ENCODE assay signal across 1 fruit fly cellular context in genomic region chrX:8861267-8861666, dm6.
A peak's percentile ranks its signal among the peaks of the same experiment; 100 is the strongest.
TF ChIP-seq lines count a peak whose summit lies in the region.

No protein-coding gene starts in this region.

TF ChIP-seq in whole organism, embryonic, 481 proteins besides CTCF, POLR2A, EP300 and RAD21 (continued from another document and continues in another):
- TF ChIP-seq CG6683 (GFP tag; optimal IDR thresholded peaks at IDR 0.05; lab: Kevin White, UChicago): no peak
- TF ChIP-seq CG34422 (GFP tag; IDR thresholded peaks at IDR 0.05; lab: Robert Waterston, UW): no peak
- no peak for TF ChIP-seq z (GFP tag; IDR thresholded peaks at IDR 0.05; lab: Robert Waterston, UW)
- no peak for TF ChIP-seq Atf6 (GFP tag; IDR thresholded peaks at IDR 0.05; lab: Robert Waterston, UW)
- TF ChIP-seq chinmo (GFP tag; IDR thresholded peaks at IDR 0.05; lab: Robert Waterston, UW; ENCODE audit: partially characterized antibody): no peak
- TF ChIP-seq mam (GFP tag; optimal IDR thresholded peaks at IDR 0.05; lab: Kevin White, UChicago): no peak
- no peak for TF ChIP-seq Fer1 (GFP tag; optimal IDR thresholded peaks at IDR 0.05; lab: Kevin White, UChicago)
- TF ChIP-seq ap (GFP tag; IDR thresholded peaks at IDR 0.05; lab: Robert Waterston, UW): peak; percentile 34; the same call in 1 of the 2 replicates
- no peak for TF ChIP-seq salm (tag; optimal IDR thresholded peaks at IDR 0.05; lab: Kevin White, UChicago)
- no peak for TF ChIP-seq CG15696 (tag; optimal IDR thresholded peaks at IDR 0.05; lab: Kevin White, UChicago)
- TF ChIP-seq eve (GFP tag; optimal IDR thresholded peaks at IDR 0.05; lab: Kevin White, UChicago): peak in 1 of 2 experiments; percentile 4
- TF ChIP-seq wdn (GFP tag; IDR thresholded peaks at IDR 0.05; lab: Robert Waterston, UW): no peak
- no peak for TF ChIP-seq ham (GFP tag; IDR thresholded peaks at IDR 0.05; lab: Robert Waterston, UW)
- TF ChIP-seq CG4282 (GFP tag; optimal IDR thresholded peaks at IDR 0.05; lab: Kevin White, UChicago): no peak
- TF ChIP-seq hbn (GFP tag; IDR thresholded peaks at IDR 0.05; lab: Robert Waterston, UW; ENCODE audit: partially characterized antibody): no peak
- peak; percentile 87 for TF ChIP-seq Drgx (GFP tag; IDR thresholded peaks at IDR 0.05; lab: Robert Waterston, UW)
- no peak for TF ChIP-seq cwo (GFP tag; optimal IDR thresholded peaks at IDR 0.05; lab: Kevin White, UChicago)
- no peak for TF ChIP-seq Max (GFP tag; optimal IDR thresholded peaks at IDR 0.05; lab: Kevin White, UChicago)
- TF ChIP-seq gsb-n (tag; optimal IDR thresholded peaks at IDR 0.05; lab: Kevin White, UChicago): peak; percentile 18
- TF ChIP-seq CG8765 (GFP tag; IDR thresholded peaks at IDR 0.05; lab: Robert Waterston, UW): no peak
- TF ChIP-seq CG16779 (GFP tag; IDR thresholded peaks at IDR 0.05; lab: Robert Waterston, UW): no peak
- TF ChIP-seq CG42726 (GFP tag; IDR thresholded peaks at IDR 0.05; lab: Robert Waterston, UW; ENCODE audit: partially characterized antibody): no peak
- peak; percentile 68 for TF ChIP-seq CG17359 (tag; optimal IDR thresholded peaks at IDR 0.05; lab: Kevin White, UChicago)
- no peak for TF ChIP-seq caup (GFP tag; optimal IDR thresholded peaks at IDR 0.05; lab: Kevin White, UChicago; ENCODE audit: severe bottlenecking)
- TF ChIP-seq CG12744 (GFP tag; optimal IDR thresholded peaks at IDR 0.05; lab: Kevin White, UChicago): no peak
- no peak for TF ChIP-seq luna (GFP tag; optimal IDR thresholded peaks at IDR 0.05; lab: Kevin White, UChicago)
- TF ChIP-seq CG2889 (GFP tag; IDR thresholded peaks at IDR 0.05; lab: Robert Waterston, UW): no peak
- TF ChIP-seq her (GFP tag; optimal IDR thresholded peaks at IDR 0.05; lab: Kevin White, UChicago): no peak
- no peak for TF ChIP-seq vfl (GFP tag; optimal IDR thresholded peaks at IDR 0.05; lab: Kevin White, UChicago)
- peak; percentile 42; the same call in 1 of the 2 replicates for TF ChIP-seq wor (GFP tag; IDR thresholded peaks at IDR 0.05; lab: Robert Waterston, UW)
- TF ChIP-seq chif (GFP tag; optimal IDR thresholded peaks at IDR 0.05; lab: Kevin White, UChicago): peak; percentile 28 to 36
- TF ChIP-seq CG11695 (GFP tag; IDR thresholded peaks at IDR 0.05; lab: Robert Waterston, UW): no peak
- no peak for TF ChIP-seq MESR4 (GFP tag; optimal IDR thresholded peaks at IDR 0.05; lab: Kevin White, UChicago)
- no peak for TF ChIP-seq mirr (GFP tag; optimal IDR thresholded peaks at IDR 0.05; lab: Kevin White, UChicago)
- peak; percentile 63 for TF ChIP-seq CG8388 (GFP tag; optimal IDR thresholded peaks at IDR 0.05; lab: Kevin White, UChicago)
- TF ChIP-seq CG15073 (GFP tag; optimal IDR thresholded peaks at IDR 0.05; lab: Kevin White, UChicago): no peak
- peak; percentile 29; the same call in 1 of the 2 replicates for TF ChIP-seq Ada2b (GFP tag; IDR thresholded peaks at IDR 0.05; lab: Robert Waterston, UW)
- TF ChIP-seq CG11247 (GFP tag; IDR thresholded peaks at IDR 0.05; lab: Robert Waterston, UW): no peak
- TF ChIP-seq CG12299 (tag; optimal IDR thresholded peaks at IDR 0.05; lab: Kevin White, UChicago): no peak
- TF ChIP-seq CG34376 (GFP tag; optimal IDR thresholded peaks at IDR 0.05; lab: Kevin White, UChicago): no peak
- TF ChIP-seq CG12236 (GFP tag; optimal IDR thresholded peaks at IDR 0.05; lab: Kevin White, UChicago): no peak
- no peak for TF ChIP-seq Dip2 (GFP tag; IDR thresholded peaks at IDR 0.05; lab: Robert Waterston, UW)
- TF ChIP-seq h (optimal IDR thresholded peaks at IDR 0.05; lab: Kevin White, UChicago): no peak
- peak; percentile 46 for TF ChIP-seq fd96Cb (tag; optimal IDR thresholded peaks at IDR 0.05; lab: Kevin White, UChicago)
- no peak for TF ChIP-seq CG11456 (GFP tag; IDR thresholded peaks at IDR 0.05; lab: Robert Waterston, UW)
- peak; percentile 29 for TF ChIP-seq dmrt11E (tag; optimal IDR thresholded peaks at IDR 0.05; lab: Kevin White, UChicago)
- TF ChIP-seq fd3F (GFP tag; optimal IDR thresholded peaks at IDR 0.05; lab: Kevin White, UChicago): no peak
- no peak for TF ChIP-seq D19A (tag; optimal IDR thresholded peaks at IDR 0.05; lab: Kevin White, UChicago)
- no peak for TF ChIP-seq br (optimal IDR thresholded peaks at IDR 0.05; lab: Kevin White, UChicago)
- TF ChIP-seq Hr3 (GFP tag; optimal IDR thresholded peaks at IDR 0.05; lab: Kevin White, UChicago): no peak
- TF ChIP-seq gcm (GFP tag; optimal IDR thresholded peaks at IDR 0.05; lab: Kevin White, UChicago): no peak
- TF ChIP-seq CG11093 (GFP tag; IDR thresholded peaks at IDR 0.05; lab: Robert Waterston, UW): no peak
- 0 out of 4 replicates have a peak, but pooled peaks have one; percentile 5 for TF ChIP-seq Gug (GFP tag; IDR thresholded peaks at IDR 0.05; lab: Robert Waterston, UW)
- no peak for TF ChIP-seq CG16815 (GFP tag; optimal IDR thresholded peaks at IDR 0.05; lab: Kevin White, UChicago)
- TF ChIP-seq CHES-1-like (GFP tag; optimal IDR thresholded peaks at IDR 0.05; lab: Kevin White, UChicago): no peak
- no peak for TF ChIP-seq sim (GFP tag; IDR thresholded peaks at IDR 0.05; lab: Robert Waterston, UW)
- peak; percentile 65 for TF ChIP-seq CG17328 (GFP tag; IDR thresholded peaks at IDR 0.05; lab: Robert Waterston, UW)
- TF ChIP-seq CoRest (tag; optimal IDR thresholded peaks at IDR 0.05; lab: Kevin White, UChicago): peak; percentile 48
- TF ChIP-seq CG13894 (tag; optimal IDR thresholded peaks at IDR 0.05; lab: Kevin White, UChicago): no peak
- no peak for TF ChIP-seq CG1024 (GFP tag; IDR thresholded peaks at IDR 0.05; lab: Robert Waterston, UW)
- no peak for TF ChIP-seq sna (GFP tag; IDR thresholded peaks at IDR 0.05; lab: Robert Waterston, UW; ENCODE audit: partially characterized antibody)
- TF ChIP-seq insv (GFP tag; optimal IDR thresholded peaks at IDR 0.05; lab: Kevin White, UChicago): no peak
- TF ChIP-seq CG6765 (GFP tag; optimal IDR thresholded peaks at IDR 0.05; lab: Kevin White, UChicago): no peak
- TF ChIP-seq tx (GFP tag; optimal IDR thresholded peaks at IDR 0.05; lab: Kevin White, UChicago): no peak
- TF ChIP-seq CG4854 (GFP tag; optimal IDR thresholded peaks at IDR 0.05; lab: Kevin White, UChicago): no peak
- peak; percentile 0 for TF ChIP-seq Chrac-16 (GFP tag; optimal IDR thresholded peaks at IDR 0.05; lab: Kevin White, UChicago)
- TF ChIP-seq CG4820 (GFP tag; optimal IDR thresholded peaks at IDR 0.05; lab: Kevin White, UChicago): peak; percentile 45
- TF ChIP-seq CG10431 (GFP tag; optimal IDR thresholded peaks at IDR 0.05; lab: Kevin White, UChicago): no peak
- no peak for TF ChIP-seq prd (optimal IDR thresholded peaks at IDR 0.05; lab: Kevin White, UChicago)
- peak; percentile 62; the same call in 1 of the 3 replicates for TF ChIP-seq prd (GFP tag; IDR thresholded peaks at IDR 0.05; lab: Robert Waterston, UW)
- no peak for TF ChIP-seq yki (optimal IDR thresholded peaks at IDR 0.05; lab: Kevin White, UChicago)
- TF ChIP-seq scrt (GFP tag; optimal IDR thresholded peaks at IDR 0.05; lab: Kevin White, UChicago): no peak
- no peak for TF ChIP-seq Dll (GFP tag; IDR thresholded peaks at IDR 0.05; lab: Robert Waterston, UW; ENCODE audit: partially characterized antibody)
- no peak for TF ChIP-seq nerfin-2 (GFP tag; IDR thresholded peaks at IDR 0.05; lab: Robert Waterston, UW; ENCODE audit: partially characterized antibody)
- TF ChIP-seq tna (GFP tag; IDR thresholded peaks at IDR 0.05; lab: Robert Waterston, UW; ENCODE audit: partially characterized antibody): no peak
- TF ChIP-seq CG9215 (GFP tag; IDR thresholded peaks at IDR 0.05; lab: Robert Waterston, UW): no peak
- peak; percentile 55 for TF ChIP-seq Ssrp (tag; optimal IDR thresholded peaks at IDR 0.05; lab: Kevin White, UChicago)
- TF ChIP-seq CG14014 (GFP tag; IDR thresholded peaks at IDR 0.05; lab: Robert Waterston, UW): no peak
- no peak for TF ChIP-seq dan (GFP tag; IDR thresholded peaks at IDR 0.05; lab: Robert Waterston, UW)
- TF ChIP-seq Kr (GFP tag; optimal IDR thresholded peaks at IDR 0.05; lab: Kevin White, UChicago): no peak
- TF ChIP-seq CG4730 (GFP tag; IDR thresholded peaks at IDR 0.05; lab: Robert Waterston, UW): no peak
- peak; percentile 32 for TF ChIP-seq CG9727 (GFP tag; optimal IDR thresholded peaks at IDR 0.05; lab: Kevin White, UChicago)
- TF ChIP-seq CG6175 (GFP tag; IDR thresholded peaks at IDR 0.05; lab: Robert Waterston, UW): no peak
- TF ChIP-seq CG1832 (GFP tag; optimal IDR thresholded peaks at IDR 0.05; lab: Kevin White, UChicago): no peak
- TF ChIP-seq odd (GFP tag; optimal IDR thresholded peaks at IDR 0.05; lab: Kevin White, UChicago): peak; percentile 29
- no peak for TF ChIP-seq B-H2 (GFP tag; optimal IDR thresholded peaks at IDR 0.05; lab: Kevin White, UChicago)
- TF ChIP-seq CG14860 (GFP tag; IDR thresholded peaks at IDR 0.05; lab: Robert Waterston, UW; ENCODE audit: partially characterized antibody): no peak
- no peak for TF ChIP-seq Elba2 (GFP tag; optimal IDR thresholded peaks at IDR 0.05; lab: Kevin White, UChicago)
- TF ChIP-seq kah (GFP tag; optimal IDR thresholded peaks at IDR 0.05; lab: Kevin White, UChicago): peak; percentile 13
- peak; percentile 50 for TF ChIP-seq az2 (GFP tag; optimal IDR thresholded peaks at IDR 0.05; lab: Kevin White, UChicago)
- 0 out of 3 replicates have a peak, but pooled peaks have one; percentile 17 for TF ChIP-seq otp (GFP tag; IDR thresholded peaks at IDR 0.05; lab: Robert Waterston, UW)
- no peak for TF ChIP-seq CG7271 (tag; optimal IDR thresholded peaks at IDR 0.05; lab: Kevin White, UChicago)
- no peak for TF ChIP-seq CG8281 (tag; optimal IDR thresholded peaks at IDR 0.05; lab: Kevin White, UChicago)
- TF ChIP-seq Sin3A (optimal IDR thresholded peaks at IDR 0.05; lab: Kevin White, UChicago): no peak
- no peak for TF ChIP-seq CG9437 (GFP tag; optimal IDR thresholded peaks at IDR 0.05; lab: Kevin White, UChicago)
- peak; percentile 11 for TF ChIP-seq CG10209 (GFP tag; optimal IDR thresholded peaks at IDR 0.05; lab: Kevin White, UChicago)
- no peak for TF ChIP-seq CG17912 (GFP tag; optimal IDR thresholded peaks at IDR 0.05; lab: Kevin White, UChicago)
- TF ChIP-seq stwl (tag; optimal IDR thresholded peaks at IDR 0.05; lab: Kevin White, UChicago): no peak
- TF ChIP-seq Taf1 (GFP tag; IDR thresholded peaks at IDR 0.05; lab: Robert Waterston, UW): no peak
- no peak for TF ChIP-seq btn (GFP tag; optimal IDR thresholded peaks at IDR 0.05; lab: Kevin White, UChicago)
- no peak for TF ChIP-seq Bteb2 (GFP tag; optimal IDR thresholded peaks at IDR 0.05; lab: Kevin White, UChicago)
- no peak for TF ChIP-seq TFAM (GFP tag; optimal IDR thresholded peaks at IDR 0.05; lab: Kevin White, UChicago)
- TF ChIP-seq ftz-f1 (GFP tag; optimal IDR thresholded peaks at IDR 0.05; lab: Kevin White, UChicago): no peak
- peak; percentile 70 for TF ChIP-seq dmrt99B (tag; optimal IDR thresholded peaks at IDR 0.05; lab: Kevin White, UChicago)
- TF ChIP-seq dm (GFP tag; optimal IDR thresholded peaks at IDR 0.05; lab: Kevin White, UChicago): no peak
- TF ChIP-seq nau (GFP tag; optimal IDR thresholded peaks at IDR 0.05; lab: Kevin White, UChicago): peak; percentile 6
- no peak for TF ChIP-seq Mrtf (GFP tag; IDR thresholded peaks at IDR 0.05; lab: Robert Waterston, UW)
- peak; percentile 61 for TF ChIP-seq gem (tag; optimal IDR thresholded peaks at IDR 0.05; lab: Kevin White, UChicago)
- TF ChIP-seq fd64A (GFP tag; optimal IDR thresholded peaks at IDR 0.05; lab: Kevin White, UChicago): no peak
- TF ChIP-seq hkb (optimal IDR thresholded peaks at IDR 0.05; lab: Kevin White, UChicago): no peak
- peak; percentile 49; the same call in 1 of the 2 replicates for TF ChIP-seq hkb (GFP tag; IDR thresholded peaks at IDR 0.05; lab: Robert Waterston, UW)
- peak; percentile 42 for TF ChIP-seq Ets65A (GFP tag; lab: Kevin White, UChicago)
- TF ChIP-seq ro (GFP tag; IDR thresholded peaks at IDR 0.05; lab: Robert Waterston, UW): no peak
- no peak for TF ChIP-seq CG7786 (GFP tag; optimal IDR thresholded peaks at IDR 0.05; lab: Kevin White, UChicago)
- TF ChIP-seq CG34224 (GFP tag; IDR thresholded peaks at IDR 0.05; lab: Robert Waterston, UW; ENCODE audit: partially characterized antibody): no peak
- no peak for TF ChIP-seq unc-4 (GFP tag; IDR thresholded peaks at IDR 0.05; lab: Robert Waterston, UW; ENCODE audit: partially characterized antibody)
- no peak for TF ChIP-seq zen2 (GFP tag; IDR thresholded peaks at IDR 0.05; lab: Robert Waterston, UW; ENCODE audit: partially characterized antibody)
- no peak for TF ChIP-seq Myb (GFP tag; optimal IDR thresholded peaks at IDR 0.05; lab: Kevin White, UChicago)
- TF ChIP-seq CG13775 (GFP tag; optimal IDR thresholded peaks at IDR 0.05; lab: Kevin White, UChicago): no peak
- peak; percentile 26 for TF ChIP-seq CG15601 (tag; optimal IDR thresholded peaks at IDR 0.05; lab: Kevin White, UChicago)
- TF ChIP-seq Jarid2 (GFP tag; optimal IDR thresholded peaks at IDR 0.05; lab: Kevin White, UChicago): no peak
- no peak for TF ChIP-seq zf30C (GFP tag; optimal IDR thresholded peaks at IDR 0.05; lab: Kevin White, UChicago)
- TF ChIP-seq ac (GFP tag; optimal IDR thresholded peaks at IDR 0.05; lab: Kevin White, UChicago): no peak
- no peak for TF ChIP-seq gfzf (GFP tag; optimal IDR thresholded peaks at IDR 0.05; lab: Kevin White, UChicago)
- TF ChIP-seq kay (GFP tag; optimal IDR thresholded peaks at IDR 0.05; lab: Kevin White, UChicago): no peak
- TF ChIP-seq CG31224 (GFP tag; IDR thresholded peaks at IDR 0.05; lab: Robert Waterston, UW): no peak
- no peak for TF ChIP-seq CG4707 (GFP tag; optimal IDR thresholded peaks at IDR 0.05; lab: Kevin White, UChicago)
- TF ChIP-seq nmo (GFP tag; optimal IDR thresholded peaks at IDR 0.05; lab: Kevin White, UChicago): peak; percentile 51
- peak in 1 of 3 experiments; percentile 7 for TF ChIP-seq lola (GFP tag; optimal IDR thresholded peaks at IDR 0.05; lab: Kevin White, UChicago)
- peak; percentile 57; the same call in 1 of the 2 replicates for TF ChIP-seq CG32772 (GFP tag; IDR thresholded peaks at IDR 0.05; lab: Robert Waterston, UW)
- 0 out of 2 replicates have a peak, but pooled peaks have one; percentile 10 for TF ChIP-seq Gsc (GFP tag; IDR thresholded peaks at IDR 0.05; lab: Robert Waterston, UW)
- TF ChIP-seq wek (GFP tag; optimal IDR thresholded peaks at IDR 0.05; lab: Kevin White, UChicago): no peak
- no peak for TF ChIP-seq Trl (optimal IDR thresholded peaks at IDR 0.05; lab: Kevin White, UChicago)
- TF ChIP-seq Trl (GFP tag; optimal IDR thresholded peaks at IDR 0.05; lab: Kevin White, UChicago): no peak
- no peak for TF ChIP-seq crol (GFP tag; IDR thresholded peaks at IDR 0.05; lab: Robert Waterston, UW)
- no peak for TF ChIP-seq CG1647 (GFP tag; optimal IDR thresholded peaks at IDR 0.05; lab: Kevin White, UChicago)
- peak; percentile 26 for TF ChIP-seq CG7556 (GFP tag; optimal IDR thresholded peaks at IDR 0.05; lab: Kevin White, UChicago)
